Worm (Caenorhabditis elegans): ENCODE measurements around the gene C49G7.13.

The C49G7.13 gene

ce11 chrV:3994048-3994447 is 41.9 kb upstream of the C49G7.13 start, which contains the start of gene K09D9.9:
TSS of gene K09D9.9 (minus strand) at chrV:3994148.
- TF ChIP-seq sox-2 (GFP tag; IDR thresholded peaks at IDR 0.05) (no peak), pag-3 (tag; optimal IDR thresholded peaks at IDR 0.05; ENCODE audit: borderline replicate concordance) (no peak), F13H6.1 (tag; optimal IDR thresholded peaks at IDR 0.05) (no peak)

- no peak for TF ChIP-seq madf-2 (tag; optimal IDR thresholded peaks at IDR 0.05)
- TF ChIP-seq hlh-15 (tag; optimal IDR thresholded peaks at IDR 0.05): no peak
- TF ChIP-seq ceh-24 (tag; optimal IDR thresholded peaks at IDR 0.05): no peak
- TF ChIP-seq pha-4 (tag; optimal IDR thresholded peaks at IDR 0.05): no peak
- TF ChIP-seq ceh-22 (tag; optimal IDR thresholded peaks at IDR 0.05): no peak
- no peak for TF ChIP-seq Y22D7AL.16 (tag; optimal IDR thresholded peaks at IDR 0.05)
Observed at ce11 chrV:3995838-3996237, 40.1 kb upstream of the C49G7.13 start, which contains the start of gene srx-62. TSS of gene srx-62 (minus strand) at chrV:3995938.

ce11 chrV:4004577-4004976 is 31.3 kb upstream of the C49G7.13 start:
- TF ChIP-seq mec-3 (tag; optimal IDR thresholded peaks at IDR 0.05; ENCODE audit: borderline replicate concordance) (no peak), lin-11 (tag; optimal IDR thresholded peaks at IDR 0.05) (no peak)

- TF ChIP-seq odd-2 (tag; optimal IDR thresholded peaks at IDR 0.05) (no peak), pag-3 (tag; optimal IDR thresholded peaks at IDR 0.05; ENCODE audit: borderline replicate concordance) (no peak), ceh-14 (tag; optimal IDR thresholded peaks at IDR 0.05) (no peak), eyg-1 (tag; optimal IDR thresholded peaks at IDR 0.05) (no peak), K02D7.2 (tag; optimal IDR thresholded peaks at IDR 0.05) (no peak), C38D4.7 (GFP tag; optimal IDR thresholded peaks at IDR 0.05) (no peak), ceh-34 (tag; optimal IDR thresholded peaks at IDR 0.05) (no peak), tbx-2 (tag; optimal IDR thresholded peaks at IDR 0.05) (no peak), hlh-8 (tag; optimal IDR thresholded peaks at IDR 0.05) (no peak), madf-2 (tag; optimal IDR thresholded peaks at IDR 0.05) (no peak), T23F11.4 (GFP tag; optimal IDR thresholded peaks at IDR 0.05) (no peak), ahr-1 (tag; optimal IDR thresholded peaks at IDR 0.05) (no peak), dmd-4 (tag; optimal IDR thresholded peaks at IDR 0.05; ENCODE audit: borderline replicate concordance) (no peak), nhr-11 (tag; optimal IDR thresholded peaks at IDR 0.05) (no peak)
Observed at ce11 chrV:4005219-4005618, 30.7 kb upstream of the C49G7.13 start, which contains the start of gene srh-8. TSS of gene srh-8 (plus strand) at chrV:4005519.

- TF ChIP-seq ceh-9 (tag; optimal IDR thresholded peaks at IDR 0.05) (no peak), Y22D7AL.16 (tag; optimal IDR thresholded peaks at IDR 0.05) (no peak), ahr-1 (tag; optimal IDR thresholded peaks at IDR 0.05) (no peak), ceh-2 (tag; optimal IDR thresholded peaks at IDR 0.05) (no peak), lim-6 (tag; optimal IDR thresholded peaks at IDR 0.05) (no peak), ceh-30 (tag; optimal IDR thresholded peaks at IDR 0.05) (no peak)
Observed at ce11 chrV:4007927-4008326, 28.0 kb upstream of the C49G7.13 start, which contains the start of gene srh-7. TSS of gene srh-7 (plus strand) at chrV:4008227.

ce11 chrV:4010170-4010569 is 25.7 kb upstream of the C49G7.13 start, which contains the start of gene srh-4:
TSS of gene srh-4 (plus strand) at chrV:4010470.
- TF ChIP-seq pha-2 (tag; optimal IDR thresholded peaks at IDR 0.05) (no peak), K02D7.2 (tag; optimal IDR thresholded peaks at IDR 0.05) (no peak), unc-55 (GFP tag; optimal IDR thresholded peaks at IDR 0.05) (no peak), hlh-30 (tag; optimal IDR thresholded peaks at IDR 0.05; ENCODE audit: insufficient read depth) (no peak), hlh-8 (tag; optimal IDR thresholded peaks at IDR 0.05) (no peak), unc-42 (tag; optimal IDR thresholded peaks at IDR 0.05) (no peak), hlh-13 (GFP tag; optimal IDR thresholded peaks at IDR 0.05) (no peak), sox-4 (tag; optimal IDR thresholded peaks at IDR 0.05) (no peak), ceh-18 (tag; optimal IDR thresholded peaks at IDR 0.05) (no peak), mec-3 (tag; optimal IDR thresholded peaks at IDR 0.05; ENCODE audit: borderline replicate concordance) (no peak), sdc-2 (tag; optimal IDR thresholded peaks at IDR 0.05) (no peak), C08G9.2 (tag; optimal IDR thresholded peaks at IDR 0.05) (no peak), pag-3 (tag; optimal IDR thresholded peaks at IDR 0.05; ENCODE audit: borderline replicate concordance) (no peak)
